Fruit fly (Drosophila melanogaster) whole organism, pupa: Measurements from ENCODE around the gene Agpat4.

Experiments used
- CG14655 ChIP-seq: fragments of 200-800 bp; sonication (Bioruptor generic); optimal IDR thresholded peaks from 3 replicates; lab custom pipeline; 2017; ENCODE audit warnings: mild to moderate bottlenecking, missing biosample characterization, missing genetic modification reagents, missing genetic modification characterization
- CG15710 ChIP-seq: fragments of 200-800 bp; sonication (Bioruptor generic); optimal IDR thresholded peaks from 2 replicates; lab custom pipeline; 2018; ENCODE audit warnings: missing biosample characterization, mild to moderate bottlenecking, missing genetic modification characterization, moderate library complexity
- CG17806 ChIP-seq: fragments of 200-800 bp; sonication (Bioruptor generic); optimal IDR thresholded peaks from 2 replicates; lab custom pipeline; 2018; ENCODE audit warnings: missing biosample characterization, mild to moderate bottlenecking, missing genetic modification characterization, moderate library complexity

DNA sequence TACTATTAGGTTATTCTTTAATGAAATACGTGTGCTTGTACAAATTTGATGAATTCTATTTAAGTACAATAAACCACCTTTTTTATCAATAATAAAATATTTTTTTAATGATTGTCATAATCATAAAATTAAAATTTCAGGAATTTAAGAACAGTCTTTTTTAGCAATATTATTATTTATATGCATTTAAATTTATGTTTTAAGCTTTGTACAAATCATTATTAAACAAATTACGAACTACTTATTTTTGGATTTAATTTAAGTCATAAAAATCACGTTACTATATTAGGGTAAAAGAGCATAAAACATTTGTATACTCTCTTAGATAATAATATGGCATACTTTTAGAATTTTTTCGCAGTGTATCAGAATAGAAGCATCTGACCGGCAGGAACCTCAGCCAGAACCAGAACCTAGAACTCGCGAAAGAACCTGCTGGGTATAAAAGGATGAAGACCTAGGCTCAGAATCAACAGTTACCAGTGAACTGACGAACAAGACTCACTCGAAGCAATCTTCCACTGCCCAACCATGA is 19.2 kb downstream of the Agpat4 start, which contains the start of gene Cpr72Ea:
- peak; percentile 6 for TF ChIP-seq CG17806 (tag; lab: Kevin White, UChicago)
- TF ChIP-seq CG15710 (tag; lab: Kevin White, UChicago): peak; percentile 55
- peak; percentile 39 for TF ChIP-seq CG14655 (GFP tag; lab: Kevin White, UChicago)
